Worm (Caenorhabditis elegans) whole organism, mixed stage, embryonic: ENCODE data around the gene Y47D3B.4.

Experiments used
- M03D4.4 ChIP-seq: sonication (generic microtip); optimal IDR thresholded peaks from 2 replicates; lab custom pipeline; 2017; ENCODE audit warnings: mild to moderate bottlenecking, missing genetic modification characterization, missing compliant biosample characterization
- blmp-1 ChIP-seq: fragments of 150-350 bp; optimal IDR thresholded peaks from 2 replicates; lab custom pipeline; 2014; ENCODE audit warnings: missing biosample characterization, missing genetic modification characterization
- ceh-39 ChIP-seq: fragments of 150-350 bp; optimal IDR thresholded peaks from 2 replicates; lab custom pipeline; 2014; ENCODE audit warnings: missing biosample characterization, missing genetic modification characterization
- ceh-43 ChIP-seq: fragments of 200-800 bp; sonication (Bioruptor generic); optimal IDR thresholded peaks from 2 replicates; lab custom pipeline; 2018; ENCODE audit warnings: mild to moderate bottlenecking, missing genetic modification characterization, moderate library complexity, missing compliant biosample characterization
- drap-1 ChIP-seq: fragments of 200-800 bp; sonication (Bioruptor generic); optimal IDR thresholded peaks from 3 replicates; lab custom pipeline; 2018; ENCODE audit warnings: mild to moderate bottlenecking, missing genetic modification characterization, missing compliant biosample characterization
- elt-1 ChIP-seq: sonication (generic microtip); optimal IDR thresholded peaks from 2 replicates; lab custom pipeline; 2017; ENCODE audit warnings: missing genetic modification characterization, mild to moderate bottlenecking, missing compliant biosample characterization, antibody characterized with exemption, moderate library complexity, borderline replicate concordance; ENCODE audit not compliant: insufficient read depth
- flh-1 ChIP-seq: fragments of 200-800 bp; sonication (Bioruptor generic); optimal IDR thresholded peaks from 2 replicates; lab custom pipeline; 2018; ENCODE audit warnings: mild to moderate bottlenecking, missing genetic modification characterization, moderate library complexity, missing compliant biosample characterization
- ham-2 ChIP-seq: fragments of 200-800 bp; sonication (Bioruptor generic); optimal IDR thresholded peaks from 2 replicates; lab custom pipeline; 2018; ENCODE audit warnings: mild to moderate bottlenecking, missing genetic modification characterization, missing compliant biosample characterization
- hlh-1 ChIP-seq: fragments of 150-350 bp; optimal IDR thresholded peaks from 2 replicates; lab custom pipeline; 2014; ENCODE audit warnings: missing biosample characterization, missing genetic modification reagents, missing genetic modification characterization
- lin-13 ChIP-seq: fragments of 150-350 bp; optimal IDR thresholded peaks from 2 replicates; lab custom pipeline; 2014; ENCODE audit warnings: missing biosample characterization, missing genetic modification characterization
- lin-32 ChIP-seq: fragments of 200-800 bp; sonication (Bioruptor generic); optimal IDR thresholded peaks from 2 replicates; lab custom pipeline; 2018; ENCODE audit warnings: mild to moderate bottlenecking, missing genetic modification characterization, missing compliant biosample characterization
- lsy-2 ChIP-seq: fragments of 150-350 bp; optimal IDR thresholded peaks from 2 replicates; lab custom pipeline; 2014; ENCODE audit warnings: missing biosample characterization, missing genetic modification characterization
- mep-1 ChIP-seq: fragments of 150-350 bp; optimal IDR thresholded peaks from 2 replicates; lab custom pipeline; 2017; ENCODE audit warnings: missing biosample characterization, missing genetic modification reagents, missing genetic modification characterization, inconsistent platforms
- mls-2 ChIP-seq: sonication (generic microtip); optimal IDR thresholded peaks from 2 replicates; lab custom pipeline; 2016; ENCODE audit warnings: mild to moderate bottlenecking, missing genetic modification characterization, moderate library complexity, missing compliant biosample characterization
- nhr-2 ChIP-seq: fragments of 150-350 bp; optimal IDR thresholded peaks from 2 replicates; lab custom pipeline; 2014; ENCODE audit warnings: missing biosample characterization, missing genetic modification characterization
- nhr-237 ChIP-seq: fragments of 150-350 bp; optimal IDR thresholded peaks from 2 replicates; lab custom pipeline; 2014; ENCODE audit warnings: missing biosample characterization, missing genetic modification characterization
- nhr-28 ChIP-seq: fragments of 150-350 bp; optimal IDR thresholded peaks from 2 replicates; lab custom pipeline; 2014; ENCODE audit warnings: missing biosample characterization, missing genetic modification characterization
- pha-4 ChIP-seq: fragments of 150-350 bp; optimal IDR thresholded peaks from 2 replicates; lab custom pipeline; 2018; ENCODE audit warnings: missing biosample characterization, missing genetic modification reagents, missing genetic modification characterization
- sem-2 ChIP-seq: fragments of 200-800 bp; sonication (Bioruptor generic); optimal IDR thresholded peaks from 2 replicates; lab custom pipeline; 2018; ENCODE audit warnings: mild to moderate bottlenecking, missing genetic modification characterization, missing compliant biosample characterization
- snpc-4 ChIP-seq: fragments of 150-350 bp; optimal IDR thresholded peaks from 2 replicates; lab custom pipeline; 2014; ENCODE audit warnings: missing biosample characterization, missing genetic modification characterization
- sptf-1 ChIP-seq: sonication (generic microtip); optimal IDR thresholded peaks from 2 replicates; lab custom pipeline; 2017; ENCODE audit warnings: mild to moderate bottlenecking, missing genetic modification characterization, moderate library complexity, missing compliant biosample characterization
- tbx-8 ChIP-seq: fragments of 200-800 bp; sonication (Bioruptor generic); optimal IDR thresholded peaks from 2 replicates; lab custom pipeline; 2018; ENCODE audit warnings: mild to moderate bottlenecking, missing genetic modification characterization, moderate library complexity, missing compliant biosample characterization
- unc-120 ChIP-seq: sonication (generic microtip); optimal IDR thresholded peaks from 2 replicates; lab custom pipeline; 2017; ENCODE audit warnings: missing genetic modification characterization, missing compliant biosample characterization; ENCODE audit not compliant: poor library complexity, severe bottlenecking
- unc-39 ChIP-seq: fragments of 150-350 bp; optimal IDR thresholded peaks from 2 replicates; lab custom pipeline; 2014; ENCODE audit warnings: missing biosample characterization, missing genetic modification characterization
- unc-62 ChIP-seq: fragments of 150-350 bp; optimal IDR thresholded peaks from 2 replicates; lab custom pipeline; 2014; ENCODE audit warnings: missing biosample characterization, missing genetic modification reagents, missing genetic modification characterization
- zip-8 ChIP-seq: fragments of 150-350 bp; optimal IDR thresholded peaks from 2 replicates; lab custom pipeline; 2014; ENCODE audit warnings: missing biosample characterization, missing genetic modification characterization
- ztf-11 ChIP-seq: fragments of 150-350 bp; optimal IDR thresholded peaks from 2 replicates; lab custom pipeline; 2014; ENCODE audit warnings: missing biosample characterization, missing genetic modification characterization

Y47D3B.4 gene

DNA sequence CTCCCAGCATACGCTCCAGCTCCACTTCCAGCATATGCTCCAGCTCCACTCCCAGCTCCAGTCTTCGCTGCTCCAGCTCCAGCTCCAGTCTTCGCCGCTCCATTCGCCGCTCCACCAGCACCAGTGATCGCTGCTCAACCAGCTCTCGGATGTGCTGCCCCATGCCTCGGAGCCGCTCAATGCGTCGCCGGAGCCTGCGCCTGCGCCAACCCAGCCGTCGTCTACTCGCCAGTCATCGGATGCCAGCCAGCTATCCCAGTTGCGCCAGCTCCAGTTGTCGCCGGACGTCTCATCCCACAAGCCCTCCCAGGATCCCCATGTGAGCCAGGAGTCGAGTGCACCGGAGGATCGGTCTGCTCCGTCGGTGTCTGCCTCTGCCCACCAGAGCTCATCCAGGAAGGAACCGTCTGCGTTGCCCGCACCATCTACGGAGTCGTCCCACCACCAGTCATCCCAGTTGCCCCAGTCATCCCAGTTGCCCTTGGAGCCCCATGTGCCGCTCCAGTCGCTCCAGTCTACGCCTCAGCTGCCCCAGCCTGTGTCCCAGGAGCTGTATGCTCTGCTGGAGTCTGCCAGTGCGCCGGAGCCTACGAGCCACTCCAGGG lies 22.5 kb downstream of the Y47D3B.4 start:
- no peak for TF ChIP-seq nhr-28 (tag; lab: Kevin White, UChicago)
- no peak for TF ChIP-seq pha-4 (tag; lab: Kevin White, UChicago)
- TF ChIP-seq lin-32 (GFP tag; lab: Kevin White, UChicago): no peak
- TF ChIP-seq nhr-237 (tag; lab: Kevin White, UChicago): no peak
- no peak for TF ChIP-seq mls-2
- no peak for TF ChIP-seq ztf-11
- TF ChIP-seq sem-2 (GFP tag; lab: Kevin White, UChicago): no peak
- no peak for TF ChIP-seq ceh-39 (tag; lab: Kevin White, UChicago)
- no peak for TF ChIP-seq elt-1
- no peak for TF ChIP-seq unc-120 (tag; lab: Kevin White, UChicago)
- no peak for TF ChIP-seq M03D4.4 (tag; lab: Kevin White, UChicago)
- TF ChIP-seq ham-2 (GFP tag; lab: Kevin White, UChicago): no peak
- TF ChIP-seq blmp-1: no peak
- no peak for TF ChIP-seq ceh-43 (GFP tag; lab: Kevin White, UChicago)
- no peak for TF ChIP-seq hlh-1 (tag; lab: Kevin White, UChicago)
- TF ChIP-seq tbx-8 (GFP tag; lab: Kevin White, UChicago): no peak
- no peak for TF ChIP-seq lin-13 (tag; lab: Kevin White, UChicago)
- TF ChIP-seq sptf-1 (tag; lab: Kevin White, UChicago): no peak

DNA sequence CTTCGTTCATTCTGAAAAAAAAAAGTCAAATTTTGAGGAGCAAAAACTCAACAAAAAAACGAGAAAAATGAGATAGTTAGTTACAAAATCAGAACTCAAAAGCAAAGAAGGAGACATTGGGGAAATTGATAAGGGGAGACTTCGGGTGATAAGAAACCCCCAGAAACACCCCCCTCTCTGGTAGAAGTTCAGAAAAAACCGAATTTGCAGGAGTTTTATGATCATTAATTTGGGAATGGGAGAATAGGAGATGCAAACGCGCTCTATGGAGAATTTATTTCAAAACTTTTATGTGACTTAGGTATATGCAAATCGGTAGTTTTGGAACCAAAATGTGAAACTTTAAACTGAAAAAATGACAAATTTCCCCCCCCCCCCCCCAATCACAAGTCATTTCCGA lies 37.4 kb downstream of the Y47D3B.4 start, which contains the start of gene sbp-1:
Gene sbp-1, minus strand, starts transcription at position 11 of the 400 bp plus-strand sequence.
- TF ChIP-seq ham-2 (GFP tag; lab: Kevin White, UChicago) (no peak), lsy-2 (tag; lab: Kevin White, UChicago) (no peak), mep-1 (tag; lab: Kevin White, UChicago) (no peak)

DNA sequence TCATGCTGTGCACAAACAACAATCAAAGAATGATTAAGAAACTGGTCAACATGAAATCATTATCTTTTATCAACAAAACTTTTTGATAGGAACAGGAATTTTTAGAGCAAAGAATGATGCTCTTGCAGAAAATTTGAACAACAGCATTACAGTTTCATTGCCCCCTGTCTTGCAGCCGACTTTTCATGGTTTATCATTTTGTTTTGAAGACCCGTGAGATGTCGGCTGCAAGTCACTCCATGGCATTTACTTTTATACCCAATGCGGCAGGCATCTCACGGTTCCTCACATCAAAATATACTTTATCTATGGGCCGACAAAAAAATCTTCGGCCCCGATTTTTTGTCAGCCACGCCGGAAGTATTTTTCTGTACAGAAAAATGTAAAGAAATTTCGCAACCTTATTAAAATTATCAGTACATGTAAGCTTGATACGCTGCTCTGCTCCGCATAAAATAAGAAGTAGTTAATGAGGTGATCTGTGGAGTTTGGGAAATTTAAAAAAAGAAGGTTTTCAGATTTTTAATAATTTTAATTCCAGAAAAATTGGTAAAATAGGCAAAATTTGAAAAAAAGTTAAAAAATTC lies 38.4 kb downstream of the Y47D3B.4 start:
- TF ChIP-seq hlh-1 (tag; lab: Kevin White, UChicago): no peak
- no peak for TF ChIP-seq M03D4.4 (tag; lab: Kevin White, UChicago)
- TF ChIP-seq ceh-39 (tag; lab: Kevin White, UChicago): no peak
- TF ChIP-seq snpc-4 (tag; lab: Kevin White, UChicago): no peak

DNA sequence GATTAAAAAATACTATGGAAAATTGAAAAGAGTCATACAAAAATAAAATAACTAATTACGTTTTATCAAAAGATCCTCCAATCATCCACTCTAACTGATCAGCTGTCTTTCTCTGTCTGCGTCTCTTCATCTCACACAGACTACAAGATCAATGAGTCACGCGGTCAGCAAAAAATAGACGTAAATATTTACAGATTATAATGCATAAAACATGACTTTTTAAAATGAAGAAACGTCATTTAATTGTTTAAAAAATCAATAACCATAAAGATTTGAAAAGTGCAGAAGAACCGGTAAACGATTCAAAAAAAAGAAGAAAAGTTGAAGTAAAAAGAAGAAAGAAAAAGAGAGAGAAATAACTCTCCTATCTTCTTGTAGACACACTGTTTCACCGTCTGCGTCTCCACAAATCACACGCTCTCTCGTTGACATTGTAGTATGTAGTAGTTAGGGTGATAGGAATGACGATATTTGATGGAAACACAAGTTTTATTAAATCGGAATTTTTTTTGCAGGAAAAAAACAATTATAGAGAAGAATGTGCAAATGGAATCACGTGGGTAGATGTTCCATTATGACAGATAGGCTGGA lies 39.7 kb downstream of the Y47D3B.4 start:
- TF ChIP-seq unc-62 (GFP tag; lab: Kevin White, UChicago) (no peak), nhr-2 (tag; lab: Kevin White, UChicago) (no peak), ham-2 (GFP tag; lab: Kevin White, UChicago) (no peak), snpc-4 (tag; lab: Kevin White, UChicago) (no peak), elt-1 (no peak), ztf-11 (no peak), unc-39 (tag; lab: Kevin White, UChicago) (no peak), drap-1 (no peak), unc-120 (tag; lab: Kevin White, UChicago) (no peak), blmp-1 (no peak), nhr-28 (tag; lab: Kevin White, UChicago) (no peak)

DNA sequence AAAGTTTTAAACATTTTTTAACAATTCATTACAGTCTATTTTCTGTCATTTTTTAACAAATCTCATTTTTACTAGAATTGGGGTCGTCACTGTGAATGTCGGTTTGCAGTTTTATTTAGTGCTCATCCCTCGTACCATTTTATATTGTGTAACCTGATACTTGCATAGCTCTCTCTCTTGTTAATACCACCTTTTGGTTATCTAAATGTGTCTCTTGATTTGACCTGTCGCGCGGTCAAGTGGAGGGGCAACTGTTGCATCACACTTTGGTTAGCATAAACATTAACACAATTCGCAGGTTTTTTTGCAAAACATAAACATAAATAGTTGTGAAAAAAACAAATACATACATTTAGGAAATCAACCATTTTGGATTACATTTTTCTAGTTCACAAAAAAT lies 41.7 kb downstream of the Y47D3B.4 start:
- TF ChIP-seq zip-8 (tag; lab: Kevin White, UChicago): peak; percentile 11
- TF ChIP-seq sem-2 (GFP tag; lab: Kevin White, UChicago): no peak
- TF ChIP-seq nhr-2 (tag; lab: Kevin White, UChicago): peak; percentile 95

DNA sequence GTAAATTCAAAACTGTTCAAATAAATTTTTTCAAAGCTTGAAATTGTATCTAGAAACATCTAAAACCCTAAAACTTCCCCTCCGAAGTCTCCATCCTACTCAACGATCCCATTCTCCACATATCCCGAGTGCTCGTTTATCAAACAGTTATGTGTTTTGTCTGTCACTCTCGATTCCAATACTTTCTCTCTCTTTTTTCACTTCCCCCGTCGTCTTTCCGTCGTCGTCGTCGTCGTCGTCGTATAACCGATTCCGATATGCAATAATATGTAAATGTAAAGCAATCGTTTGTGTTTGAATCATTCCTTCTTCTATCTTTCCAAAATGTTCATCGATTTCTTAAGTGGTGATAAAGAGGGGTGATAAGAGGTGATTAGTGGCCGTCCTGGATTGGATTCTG lies 43.2 kb downstream of the Y47D3B.4 start:
- TF ChIP-seq nhr-28 (tag; lab: Kevin White, UChicago) (no peak), blmp-1 (no peak), nhr-2 (tag; lab: Kevin White, UChicago) (no peak), ceh-39 (tag; lab: Kevin White, UChicago) (no peak), flh-1 (GFP tag; lab: Kevin White, UChicago) (no peak), nhr-237 (tag; lab: Kevin White, UChicago) (no peak), snpc-4 (tag; lab: Kevin White, UChicago) (no peak), drap-1 (no peak)
